Worm (Caenorhabditis elegans) whole organism, L4 larva: ENCODE results near the gene ptr-1.

Experiments used
- egl-43 ChIP-seq: fragments of 200-800 bp; sonication (Bioruptor generic); IDR thresholded peaks from 2 replicates; pipeline ENCODE4 v1.3.6; 2022; ENCODE audit warnings: missing genetic modification reagents, missing genetic modification characterization, missing compliant biosample characterization
- jun-1 ChIP-seq: fragments of 150-350 bp; optimal IDR thresholded peaks from 2 replicates; lab custom pipeline; 2014; ENCODE audit warnings: missing biosample characterization, missing genetic modification reagents, missing genetic modification characterization
- lin-15B ChIP-seq: fragments of 150-350 bp; sonication (generic microtip); optimal IDR thresholded peaks from 3 replicates; lab custom pipeline; 2014; ENCODE audit warnings: missing biosample characterization, missing genetic modification characterization
- lir-3 ChIP-seq: sonication (generic microtip); optimal IDR thresholded peaks from 2 replicates; lab custom pipeline; 2016; ENCODE audit warnings: mild to moderate bottlenecking, missing genetic modification characterization, missing compliant biosample characterization
- madf-9 ChIP-seq: fragments of 200-800 bp; sonication (Bioruptor generic); conservative IDR thresholded peaks from 2 replicates; pipeline ENCODE4 v1.3.6; 2022; ENCODE audit warnings: missing genetic modification reagents, missing genetic modification characterization, missing compliant biosample characterization
- nhr-10 ChIP-seq: fragments of 150-350 bp; optimal IDR thresholded peaks from 2 replicates; lab custom pipeline; 2014; ENCODE audit warnings: missing biosample characterization, missing genetic modification characterization
- pqm-1 ChIP-seq: sonication (generic microtip); optimal IDR thresholded peaks from 2 replicates; lab custom pipeline; 2017; ENCODE audit warnings: missing biosample characterization, missing genetic modification characterization
- snpc-4 ChIP-seq: fragments of 150-350 bp; optimal IDR thresholded peaks from 2 replicates; lab custom pipeline; 2014; ENCODE audit warnings: missing biosample characterization, missing genetic modification characterization
- unc-130 ChIP-seq: sonication (generic microtip); optimal IDR thresholded peaks from 2 replicates; lab custom pipeline; 2016; ENCODE audit warnings: missing genetic modification reagents, missing genetic modification characterization, missing compliant biosample characterization
- unc-39 ChIP-seq: sonication (generic microtip); optimal IDR thresholded peaks from 2 replicates; lab custom pipeline; 2017; ENCODE audit warnings: missing biosample characterization, missing genetic modification characterization
- zag-1 ChIP-seq: fragments of 150-350 bp; optimal IDR thresholded peaks from 2 replicates; lab custom pipeline; 2014; ENCODE audit warnings: missing biosample characterization, missing genetic modification characterization
- ztf-11 ChIP-seq: fragments of 150-350 bp; optimal IDR thresholded peaks from 2 replicates; lab custom pipeline; 2014; ENCODE audit warnings: missing biosample characterization, missing genetic modification characterization

DNA sequence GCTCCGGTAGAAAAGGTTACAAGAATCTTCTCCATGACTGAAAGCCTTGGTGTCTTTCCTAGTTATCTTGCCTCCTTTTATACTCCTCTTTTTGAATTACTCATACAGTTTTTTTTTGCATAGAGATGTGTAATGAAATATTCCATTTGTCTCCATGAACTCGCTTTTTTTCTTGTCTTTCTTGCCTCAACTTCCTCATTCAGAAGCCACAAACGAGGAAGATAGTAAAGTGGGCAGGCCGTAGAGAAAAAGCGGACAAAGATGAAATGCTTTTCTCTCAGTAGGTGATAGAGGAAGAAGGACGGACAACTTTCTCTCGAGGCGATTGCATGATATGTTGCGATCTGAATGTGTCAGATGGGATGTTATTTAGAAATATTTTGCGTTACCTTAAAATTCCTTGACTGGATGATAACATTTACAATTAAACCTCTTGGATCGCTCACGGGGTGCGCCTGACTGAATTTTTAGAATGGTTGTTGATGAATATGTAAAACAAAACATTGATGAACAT is 18.5 kb downstream of the ptr-1 start, which contains the start of gene col-145:
- TF ChIP-seq unc-39 (tag; lab: Kevin White, UChicago) = no peak
- no peak for TF ChIP-seq unc-130 (GFP tag; lab: Kevin White, UChicago)
- TF ChIP-seq jun-1 (tag; lab: Kevin White, UChicago) = no peak
- TF ChIP-seq zag-1 (tag; lab: Kevin White, UChicago) = no peak
- no peak for TF ChIP-seq ztf-11 (tag; lab: Kevin White, UChicago)
- no peak for TF ChIP-seq egl-43 (GFP tag; lab: Robert Waterston, UW)
- TF ChIP-seq snpc-4 = no peak
- no peak for TF ChIP-seq madf-9 (GFP tag; lab: Robert Waterston, UW)
- no peak for TF ChIP-seq pqm-1
- TF ChIP-seq nhr-10 = no peak
- TF ChIP-seq lir-3 (tag; lab: Kevin White, UChicago) = no peak
- TF ChIP-seq lin-15B (tag; lab: Kevin White, UChicago) = no peak
